Worm (Caenorhabditis elegans) whole organism, late embryonic: ENCODE results near the gene K02D10.4.

Experiments
- ceh-18 ChIP-seq: sonication (generic microtip); optimal IDR thresholded peaks from 2 replicates; lab custom pipeline; 2016; ENCODE audit warnings: missing genetic modification characterization, missing compliant biosample characterization
- ceh-48 ChIP-seq: sonication (generic microtip); optimal IDR thresholded peaks from 2 replicates; lab custom pipeline; 2016; ENCODE audit warnings: missing genetic modification characterization, inconsistent platforms, missing compliant biosample characterization
- dmd-4 ChIP-seq: sonication (generic microtip); optimal IDR thresholded peaks from 2 replicates; lab custom pipeline; 2016; ENCODE audit warnings: borderline replicate concordance, missing genetic modification characterization, missing compliant biosample characterization
- hlh-13 ChIP-seq: fragments of 200-800 bp; sonication (Bioruptor generic); optimal IDR thresholded peaks from 2 replicates; lab custom pipeline; 2018; ENCODE audit warnings: mild to moderate bottlenecking, missing genetic modification characterization, missing compliant biosample characterization
- hlh-6 ChIP-seq: sonication (generic microtip); optimal IDR thresholded peaks from 2 replicates; lab custom pipeline; 2016; ENCODE audit warnings: missing genotype, missing genetic modification characterization, missing compliant biosample characterization
- pag-3 ChIP-seq: sonication (generic microtip); optimal IDR thresholded peaks from 2 replicates; lab custom pipeline; 2016; ENCODE audit warnings: missing compliant biosample characterization, missing genetic modification characterization, borderline replicate concordance
- pha-4 ChIP-seq: fragments of 150-350 bp; optimal IDR thresholded peaks from 2 replicates; lab custom pipeline; 2018; ENCODE audit warnings: missing biosample characterization, missing genetic modification reagents, missing genetic modification characterization
- ref-2 ChIP-seq: sonication (generic microtip); optimal IDR thresholded peaks from 2 replicates; lab custom pipeline; 2016; ENCODE audit warnings: missing genetic modification characterization, missing compliant biosample characterization
- rnt-1 ChIP-seq: sonication (generic microtip); optimal IDR thresholded peaks from 2 replicates; lab custom pipeline; 2016; ENCODE audit warnings: missing genetic modification characterization, missing compliant biosample characterization

ce11 chrIII:8779912-8780311, at the start of gene K02D10.4:
- TF ChIP-seq rnt-1, result no peak
- no peak for TF ChIP-seq pag-3 (tag; lab: Kevin White, UChicago)
- no peak for TF ChIP-seq ref-2 (tag; lab: Kevin White, UChicago)
- no peak for TF ChIP-seq dmd-4
- no peak for TF ChIP-seq hlh-13
- TF ChIP-seq pha-4 (tag; lab: Kevin White, UChicago), result no peak
- TF ChIP-seq ceh-18 (tag; lab: Kevin White, UChicago), result no peak
- no peak for TF ChIP-seq hlh-6 (tag; lab: Kevin White, UChicago)
- no peak for TF ChIP-seq ceh-48 (tag; lab: Kevin White, UChicago)
